Worm (Caenorhabditis elegans) whole organism, L3 larva: Measurements from ENCODE around the gene Y19D2B.1.

Source experiments
- aly-2 ChIP-seq: fragments of 150-350 bp; optimal IDR thresholded peaks from 2 replicates; lab custom pipeline; 2014; ENCODE audit warnings: missing biosample characterization, missing genetic modification characterization
- ama-1 ChIP-seq: fragments of 150-350 bp; optimal IDR thresholded peaks from 2 replicates; lab custom pipeline; 2018
- nhr-237 ChIP-seq: fragments of 150-350 bp; optimal IDR thresholded peaks from 2 replicates; lab custom pipeline; 2014; ENCODE audit warnings: missing biosample characterization, missing genetic modification characterization
- skn-1 ChIP-seq: fragments of 150-350 bp; optimal IDR thresholded peaks from 2 replicates; lab custom pipeline; 2014; ENCODE audit warnings: missing biosample characterization, missing genetic modification characterization
- snpc-4 ChIP-seq: fragments of 150-350 bp; optimal IDR thresholded peaks from 2 replicates; lab custom pipeline; 2014; ENCODE audit warnings: missing biosample characterization, missing genetic modification characterization

DNA sequence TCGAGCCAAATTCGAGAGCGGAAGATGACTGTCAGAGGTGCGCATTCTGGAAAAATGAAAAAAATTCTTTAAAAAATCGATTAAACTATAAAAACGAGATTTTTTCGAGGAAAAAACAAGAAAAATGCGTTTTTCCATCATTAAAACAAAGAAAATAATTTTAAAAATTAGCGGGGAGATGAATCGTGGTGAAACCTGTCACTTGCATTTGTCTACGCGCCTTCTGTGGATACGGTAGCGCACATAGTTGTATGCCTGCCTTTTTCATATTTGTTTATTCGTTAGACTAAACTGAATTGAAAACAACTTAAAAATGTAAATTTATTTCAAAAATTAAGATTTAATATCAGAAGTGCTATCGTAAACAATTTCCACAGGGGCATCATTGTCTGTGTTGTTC lies 38.4 kb downstream of the Y19D2B.1 start, which contains the start of gene egg-3:
- TF ChIP-seq aly-2 (tag; lab: Kevin White, UChicago) (no peak), snpc-4 (tag; lab: Kevin White, UChicago) (no peak), ama-1 (lab: Kevin White, UChicago) (no peak), nhr-237 (tag; lab: Kevin White, UChicago) (no peak), skn-1 (tag; lab: Kevin White, UChicago) (no peak)
